Fruit fly (Drosophila melanogaster) whole organism, embryonic: ENCODE data around the gene CG44090.

Source experiments
- ATbp ChIP-seq: fragments of 200-800 bp; sonication (Bioruptor generic); optimal IDR thresholded peaks from 2 replicates; lab custom pipeline; 2017; ENCODE audit warnings: missing biosample characterization, mild to moderate bottlenecking, missing genetic modification characterization, missing genetic modification reagents
- Bgb ChIP-seq: fragments of 200-800 bp; sonication (Bioruptor generic); IDR thresholded peaks from 2 replicates; pipeline ENCODE4 v1.3.6; 2022; ENCODE audit warnings: missing biosample characterization, missing genetic modification characterization; ENCODE audit not compliant: partially characterized antibody
- C15 ChIP-seq: fragments of 200-800 bp; sonication (Bioruptor generic); IDR thresholded peaks from 3 replicates; pipeline ENCODE4 v1.3.6; 2022; ENCODE audit warnings: missing biosample characterization, missing genetic modification characterization
- CG10543 ChIP-seq: fragments of 200-800 bp; sonication (Bioruptor generic); optimal IDR thresholded peaks from 3 replicates; lab custom pipeline; 2017; ENCODE audit warnings: missing biosample characterization, mild to moderate bottlenecking, missing genetic modification characterization, moderate library complexity
- CG10565 ChIP-seq: fragments of 200-800 bp; sonication (Bioruptor generic); optimal IDR thresholded peaks from 3 replicates; lab custom pipeline; 2016; ENCODE audit warnings: missing biosample characterization, mild to moderate bottlenecking, missing genetic modification characterization
- CG11085 ChIP-seq: fragments of 200-800 bp; sonication (Bioruptor generic); IDR thresholded peaks from 2 replicates; pipeline ENCODE4 v1.3.6; 2022; ENCODE audit warnings: missing biosample characterization, missing genetic modification characterization
- CG11504 ChIP-seq: fragments of 200-800 bp; sonication (Bioruptor generic); optimal IDR thresholded peaks from 3 replicates; lab custom pipeline; 2019; ENCODE audit warnings: missing biosample characterization, mild to moderate bottlenecking, missing genetic modification characterization, moderate library complexity
- CG13296 ChIP-seq: fragments of 200-800 bp; sonication (Bioruptor generic); optimal IDR thresholded peaks from 3 replicates; lab custom pipeline; 2018; ENCODE audit warnings: missing biosample characterization, mild to moderate bottlenecking, missing genetic modification characterization
- CG16863 ChIP-seq: fragments of 200-800 bp; sonication (Bioruptor generic); optimal IDR thresholded peaks from 3 replicates; lab custom pipeline; 2016; ENCODE audit warnings: missing biosample characterization, missing genetic modification characterization
- CG18262 ChIP-seq: fragments of 200-800 bp; optimal IDR thresholded peaks from 3 replicates; lab custom pipeline; 2019; ENCODE audit warnings: missing biosample characterization, mild to moderate bottlenecking, missing genetic modification characterization, moderate library complexity
- CG2120 ChIP-seq: fragments of 200-800 bp; sonication (Bioruptor generic); optimal IDR thresholded peaks from 3 replicates; lab custom pipeline; 2016; ENCODE audit warnings: missing biosample characterization, missing genetic modification characterization
- CG30020 ChIP-seq: fragments of 200-800 bp; optimal IDR thresholded peaks from 2 replicates; lab custom pipeline; 2019; ENCODE audit warnings: missing biosample characterization, mild to moderate bottlenecking, missing genetic modification characterization, moderate library complexity
- CG34224 ChIP-seq: fragments of 200-800 bp; sonication (Bioruptor generic); IDR thresholded peaks from 3 replicates; pipeline ENCODE4 v1.3.6; 2022; ENCODE audit warnings: missing biosample characterization, missing genetic modification characterization; ENCODE audit not compliant: partially characterized antibody
- CG4617 ChIP-seq: fragments of 200-800 bp; sonication (Bioruptor generic); optimal IDR thresholded peaks from 3 replicates; lab custom pipeline; 2016; ENCODE audit warnings: missing biosample characterization, missing genetic modification characterization, borderline replicate concordance
- CG4820 ChIP-seq: fragments of 200-800 bp; sonication (Bioruptor generic); optimal IDR thresholded peaks from 3 replicates; lab custom pipeline; 2016; ENCODE audit warnings: missing biosample characterization, missing genetic modification characterization
- CG7928 ChIP-seq: fragments of 200-800 bp; sonication (Bioruptor generic); optimal IDR thresholded peaks from 2 replicates; lab custom pipeline; 2017; ENCODE audit warnings: missing biosample characterization, mild to moderate bottlenecking, missing genetic modification characterization
- D19A ChIP-seq: fragments of 200-800 bp; optimal IDR thresholded peaks from 3 replicates; lab custom pipeline; 2019; ENCODE audit warnings: missing biosample characterization, mild to moderate bottlenecking, missing genetic modification characterization, moderate library complexity
- Dad ChIP-seq: fragments of 200-800 bp; sonication (Bioruptor generic); optimal IDR thresholded peaks from 3 replicates; lab custom pipeline; 2016; ENCODE audit warnings: missing biosample characterization, missing genetic modification characterization
- ERR ChIP-seq: fragments of 200-800 bp; sonication (Bioruptor generic); optimal IDR thresholded peaks from 2 replicates; lab custom pipeline; 2016; ENCODE audit warnings: missing biosample characterization, missing genetic modification characterization
- Eip74EF ChIP-seq, 2 experiments: fragments of 200-800 bp in 1 of 2; fragments of >200 bp in 1 of 2; sonication (Bioruptor generic) in 1 of 2; optimal IDR thresholded peaks; 2 replicates each; lab custom pipeline; 2017 to 2019; ENCODE audit warnings: missing biosample characterization in 2 of 2, missing genetic modification characterization in 2 of 2, mild to moderate bottlenecking in 1 of 2, moderate library complexity in 1 of 2
- Fer2 ChIP-seq: fragments of 200-800 bp; sonication (Bioruptor generic); optimal IDR thresholded peaks from 2 replicates; lab custom pipeline; 2018; ENCODE audit warnings: missing biosample characterization, mild to moderate bottlenecking, missing genetic modification characterization, moderate library complexity
- Fer3 ChIP-seq: fragments of 200-800 bp; sonication (Bioruptor generic); optimal IDR thresholded peaks from 2 replicates; lab custom pipeline; 2018; ENCODE audit warnings: missing biosample characterization, mild to moderate bottlenecking, missing genetic modification characterization, moderate library complexity
- HHEX ChIP-seq: fragments of 200-800 bp; sonication (Bioruptor generic); optimal IDR thresholded peaks from 3 replicates; lab custom pipeline; 2017; ENCODE audit warnings: missing biosample characterization, mild to moderate bottlenecking, missing genetic modification characterization, missing genetic modification reagents
- Hmr ChIP-seq: fragments of 200-800 bp; sonication (Bioruptor generic); optimal IDR thresholded peaks from 3 replicates; lab custom pipeline; 2017; ENCODE audit warnings: mild to moderate bottlenecking, missing biosample characterization, missing genetic modification reagents, missing genetic modification characterization
- Hr3 ChIP-seq: fragments of 200-800 bp; sonication (Bioruptor generic); optimal IDR thresholded peaks from 3 replicates; lab custom pipeline; 2016; ENCODE audit warnings: missing biosample characterization, missing genetic modification characterization
- NC2β ChIP-seq: fragments of 200-800 bp; sonication (Bioruptor generic); optimal IDR thresholded peaks from 2 replicates; lab custom pipeline; 2016; ENCODE audit warnings: missing biosample characterization, missing genetic modification characterization
- PHDP ChIP-seq: fragments of 200-800 bp; sonication (Bioruptor generic); optimal IDR thresholded peaks from 3 replicates; lab custom pipeline; 2018; ENCODE audit warnings: missing biosample characterization, mild to moderate bottlenecking, missing genetic modification characterization, moderate library complexity
- Side ChIP-seq: fragments of 200-800 bp; sonication (Bioruptor generic); optimal IDR thresholded peaks from 2 replicates; lab custom pipeline; 2016; ENCODE audit warnings: missing biosample characterization, missing genetic modification characterization
- Sry-β ChIP-seq: fragments of 200-800 bp; sonication (Bioruptor generic); optimal IDR thresholded peaks from 2 replicates; lab custom pipeline; 2018; ENCODE audit warnings: missing biosample characterization, mild to moderate bottlenecking, missing genetic modification characterization, moderate library complexity
- Xrp1 ChIP-seq: fragments of 200-800 bp; sonication (Bioruptor generic); IDR thresholded peaks from 2 replicates; pipeline ENCODE4 v1.3.6; 2022; ENCODE audit warnings: missing biosample characterization, missing genetic modification characterization
- bbx ChIP-seq: fragments of 200-800 bp; sonication (Bioruptor generic); IDR thresholded peaks from 2 replicates; pipeline ENCODE4 v1.3.6; 2022; ENCODE audit warnings: missing biosample characterization, missing genetic modification characterization; ENCODE audit not compliant: partially characterized antibody
- corto ChIP-seq: fragments of 200-800 bp; sonication (Bioruptor generic); optimal IDR thresholded peaks from 2 replicates; lab custom pipeline; 2016; ENCODE audit warnings: missing biosample characterization, mild to moderate bottlenecking, missing genetic modification characterization, moderate library complexity
- dpn ChIP-seq, 2 experiments: fragments of 200-800 bp; sonication (Bioruptor generic); optimal IDR thresholded peaks; 3 replicates each; lab custom pipeline; 2016; ENCODE audit warnings: missing biosample characterization in 2 of 2, missing genetic modification characterization in 2 of 2
- ems ChIP-seq: fragments of 200-800 bp; sonication (Bioruptor generic); optimal IDR thresholded peaks from 3 replicates; lab custom pipeline; 2016; ENCODE audit warnings: missing biosample characterization, missing genetic modification characterization
- fu2 ChIP-seq: fragments of 200-800 bp; sonication (Bioruptor generic); optimal IDR thresholded peaks from 2 replicates; lab custom pipeline; 2016; ENCODE audit warnings: missing biosample characterization, missing genetic modification characterization
- gce ChIP-seq: fragments of 200-800 bp; sonication (Bioruptor generic); IDR thresholded peaks from 3 replicates; pipeline ENCODE4 v1.3.6; 2022; ENCODE audit warnings: missing biosample characterization, missing genetic modification characterization
- grau ChIP-seq: fragments of 200-800 bp; optimal IDR thresholded peaks from 3 replicates; lab custom pipeline; 2019; ENCODE audit warnings: missing biosample characterization, mild to moderate bottlenecking, missing genetic modification characterization, moderate library complexity
- inv ChIP-seq: fragments of 200-800 bp; sonication (Bioruptor generic); IDR thresholded peaks from 2 replicates; pipeline ENCODE4 v1.3.6; 2022; ENCODE audit warnings: missing biosample characterization, missing genetic modification characterization; ENCODE audit not compliant: partially characterized antibody
- mirr ChIP-seq: fragments of 200-800 bp; sonication (Bioruptor generic); optimal IDR thresholded peaks from 3 replicates; lab custom pipeline; 2018; ENCODE audit warnings: missing biosample characterization, mild to moderate bottlenecking, missing genetic modification characterization
- odd ChIP-seq: fragments of 200-800 bp; sonication (Bioruptor generic); optimal IDR thresholded peaks from 2 replicates; lab custom pipeline; 2017; ENCODE audit warnings: missing biosample characterization, mild to moderate bottlenecking, missing genetic modification characterization
- pzg ChIP-seq: fragments of 200-800 bp; sonication (Bioruptor generic); optimal IDR thresholded peaks from 3 replicates; lab custom pipeline; 2018; ENCODE audit warnings: missing biosample characterization, mild to moderate bottlenecking, missing genetic modification characterization, moderate library complexity
- schlank ChIP-seq: fragments of 200-800 bp; sonication (Bioruptor generic); optimal IDR thresholded peaks from 2 replicates; lab custom pipeline; 2018; ENCODE audit warnings: missing biosample characterization, mild to moderate bottlenecking, missing genetic modification characterization
- scrt ChIP-seq: fragments of 200-800 bp; sonication (Bioruptor generic); optimal IDR thresholded peaks from 2 replicates; lab custom pipeline; 2018; ENCODE audit warnings: missing biosample characterization, mild to moderate bottlenecking, missing genetic modification characterization, moderate library complexity
- sens ChIP-seq: fragments of 200-800 bp; sonication (Bioruptor generic); peaks from one replicate; lab custom pipeline; 2016; ENCODE audit warnings: missing biosample characterization, missing genetic modification characterization
- sqz ChIP-seq: fragments of 200-800 bp; sonication (Bioruptor generic); optimal IDR thresholded peaks from 3 replicates; lab custom pipeline; 2018; ENCODE audit warnings: missing biosample characterization, mild to moderate bottlenecking, missing genetic modification characterization
- tio ChIP-seq: fragments of 200-800 bp; sonication (Bioruptor generic); optimal IDR thresholded peaks from 2 replicates; lab custom pipeline; 2017; ENCODE audit warnings: missing biosample characterization, missing genetic modification characterization, inconsistent platforms
- trh ChIP-seq: fragments of 200-800 bp; sonication (Bioruptor generic); optimal IDR thresholded peaks from 2 replicates; lab custom pipeline; 2016; ENCODE audit warnings: missing biosample characterization, missing genetic modification characterization
- vfl ChIP-seq: fragments of 200-800 bp; sonication (Bioruptor generic); optimal IDR thresholded peaks from 2 replicates; lab custom pipeline; 2016; ENCODE audit warnings: missing biosample characterization, missing genetic modification characterization

The CG44090 gene

DNA sequence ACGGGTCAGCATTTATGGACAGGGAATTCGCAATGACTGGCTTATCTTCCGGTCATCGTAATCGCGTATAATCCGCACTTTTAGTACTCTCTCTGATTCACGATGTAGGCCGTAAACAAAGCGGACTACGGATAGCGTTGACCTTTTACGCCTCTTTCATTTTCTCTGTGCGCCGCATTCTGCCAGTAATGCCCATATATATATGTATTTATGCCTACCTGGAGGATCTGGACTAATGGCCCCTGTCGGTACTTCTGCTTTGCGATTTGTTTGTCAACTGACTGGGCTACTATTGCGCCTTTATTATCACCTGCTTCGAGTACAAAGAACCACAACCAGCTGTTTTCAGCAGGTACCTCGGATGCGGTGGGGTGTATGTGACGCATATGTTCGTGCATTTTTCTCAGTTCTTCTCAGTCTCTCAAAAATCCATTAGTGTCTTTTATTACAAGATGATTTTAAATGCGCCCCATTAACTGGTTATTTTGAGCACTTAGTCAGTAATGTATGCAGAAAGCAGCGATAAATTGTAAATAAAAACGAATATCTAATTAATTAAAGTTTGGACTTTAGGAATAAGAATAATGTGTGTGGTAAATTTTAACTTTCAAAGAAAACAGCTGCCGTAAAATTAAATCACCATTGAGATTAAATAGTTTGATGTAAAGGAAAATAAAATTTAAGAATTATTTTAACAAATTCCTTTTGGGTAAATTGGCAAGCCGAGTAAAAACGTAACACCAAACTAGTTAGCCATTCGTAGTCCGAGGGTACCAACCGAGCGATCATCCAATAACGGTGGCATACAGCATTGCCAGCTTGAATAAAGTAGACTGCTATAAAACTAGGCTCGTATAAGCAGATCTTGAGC lies 39.7 kb downstream of the CG44090 start, which contains the start of gene CREG (continued):
- TF ChIP-seq dpn (GFP tag; optimal IDR thresholded peaks at IDR 0.05; lab: Kevin White, UChicago) (no peak), D19A (tag; lab: Kevin White, UChicago) (peak; percentile 21), Fer2 (tag; lab: Kevin White, UChicago) (no peak), C15 (no peak), grau (tag; lab: Kevin White, UChicago) (peak; percentile 40), NC2β (GFP tag; lab: Kevin White, UChicago) (peak; percentile 15), CG4617 (GFP tag; lab: Kevin White, UChicago) (no peak), odd (no peak), pzg (GFP tag; lab: Kevin White, UChicago) (no peak), sens (GFP tag; lab: Kevin White, UChicago) (peak; percentile 80), ERR (no peak), CG18262 (tag; lab: Kevin White, UChicago) (peak; percentile 47), Hr3 (GFP tag; lab: Kevin White, UChicago) (no peak), HHEX (no peak), CG16863 (no peak), CG34224 (GFP tag; lab: Robert Waterston, UW) (no peak), CG7928 (GFP tag; lab: Kevin White, UChicago) (no peak), schlank (no peak), CG2120 (peak; percentile 34), fu2 (no peak), CG10565 (GFP tag; lab: Kevin White, UChicago) (no peak), Dad (GFP tag; lab: Kevin White, UChicago) (no peak), trh (no peak), Side (GFP tag; lab: Kevin White, UChicago) (no peak), Fer3 (tag; lab: Kevin White, UChicago) (no peak), vfl (GFP tag; lab: Kevin White, UChicago) (no peak), corto (no peak), mirr (no peak), CG10543 (GFP tag; lab: Kevin White, UChicago) (peak; percentile 17), CG30020 (tag; lab: Kevin White, UChicago) (no peak), Xrp1 (GFP tag; lab: Robert Waterston, UW) (peak; percentile 24; the same call in 1 of the 2 replicates), inv (GFP tag; lab: Robert Waterston, UW) (no peak), ems (GFP tag; lab: Kevin White, UChicago) (no peak), CG11504 (tag; lab: Kevin White, UChicago) (peak; percentile 49), Hmr (GFP tag; lab: Kevin White, UChicago) (peak; percentile 5), Sry-β (GFP tag; lab: Kevin White, UChicago) (no peak), bbx (GFP tag; lab: Robert Waterston, UW) (no peak), CG4820 (GFP tag; lab: Kevin White, UChicago) (peak; percentile 8), Eip74EF (GFP tag; optimal IDR thresholded peaks at IDR 0.05; lab: Kevin White, UChicago) (no peak), Bgb (GFP tag; lab: Robert Waterston, UW) (no peak), sqz (GFP tag; lab: Kevin White, UChicago) (no peak), tio (no peak), ATbp (GFP tag; lab: Kevin White, UChicago) (no peak), scrt (GFP tag; lab: Kevin White, UChicago) (no peak), PHDP (tag; lab: Kevin White, UChicago) (no peak), gce (no peak), CG11085 (GFP tag; lab: Robert Waterston, UW) (no peak), CG13296 (no peak)
